Worm (Caenorhabditis elegans) whole organism, L2 larva: ENCODE data around the gene ZK488.6.

Source experiments
- C34F6.9 ChIP-seq: fragments of 150-350 bp; optimal IDR thresholded peaks from 2 replicates; lab custom pipeline; 2014; ENCODE audit warnings: missing biosample characterization, missing genetic modification characterization
- R02D3.7 ChIP-seq: fragments of 150-350 bp; optimal IDR thresholded peaks from 2 replicates; lab custom pipeline; 2014; ENCODE audit warnings: missing biosample characterization, missing genetic modification characterization
- Y55F3AM.14 ChIP-seq: fragments of 200-800 bp; sonication (Bioruptor generic); optimal IDR thresholded peaks from 2 replicates; lab custom pipeline; 2018; ENCODE audit warnings: mild to moderate bottlenecking, missing genetic modification characterization, missing compliant biosample characterization
- ZK546.5 ChIP-seq: sonication (generic microtip); optimal IDR thresholded peaks from 2 replicates; lab custom pipeline; 2017; ENCODE audit warnings: missing biosample characterization, missing genetic modification characterization
- alr-1 ChIP-seq: fragments of 150-350 bp; optimal IDR thresholded peaks from 2 replicates; lab custom pipeline; 2014; ENCODE audit warnings: missing biosample characterization, missing genetic modification characterization
- aly-2 ChIP-seq: fragments of 150-350 bp; optimal IDR thresholded peaks from 2 replicates; lab custom pipeline; 2014; ENCODE audit warnings: missing biosample characterization, missing genetic modification characterization
- ama-1 ChIP-seq: fragments of 150-350 bp; optimal IDR thresholded peaks from 2 replicates; lab custom pipeline; 2018; ENCODE audit warnings: inconsistent platforms
- blmp-1 ChIP-seq: sonication (generic microtip); optimal IDR thresholded peaks from 2 replicates; lab custom pipeline; 2017; ENCODE audit warnings: missing genetic modification characterization, mild to moderate bottlenecking, missing compliant biosample characterization, antibody characterized with exemption, moderate library complexity; ENCODE audit not compliant: insufficient read depth
- ceh-82 ChIP-seq: fragments of 150-350 bp; optimal IDR thresholded peaks from 2 replicates; lab custom pipeline; 2014; ENCODE audit warnings: missing biosample characterization, missing genetic modification characterization
- crh-2 ChIP-seq: sonication (generic microtip); optimal IDR thresholded peaks from 2 replicates; lab custom pipeline; 2017; ENCODE audit warnings: missing biosample characterization, missing genetic modification characterization
- dmd-4 ChIP-seq: sonication (generic microtip); optimal IDR thresholded peaks from 2 replicates; lab custom pipeline; 2017; ENCODE audit warnings: missing biosample characterization, missing genetic modification characterization
- egl-27 ChIP-seq: sonication (generic microtip); optimal IDR thresholded peaks from 3 replicates; lab custom pipeline; 2017; ENCODE audit warnings: missing biosample characterization, missing genetic modification reagents, missing genetic modification characterization
- elt-1 ChIP-seq: fragments of 150-350 bp; optimal IDR thresholded peaks from 2 replicates; lab custom pipeline; 2014; ENCODE audit warnings: missing biosample characterization, missing genetic modification characterization
- elt-3 ChIP-seq: sonication (generic microtip); optimal IDR thresholded peaks from 2 replicates; lab custom pipeline; 2017; ENCODE audit warnings: missing biosample characterization, missing genetic modification characterization
- fos-1 ChIP-seq: fragments of 150-350 bp; optimal IDR thresholded peaks from 2 replicates; lab custom pipeline; 2014; ENCODE audit warnings: missing biosample characterization, missing genetic modification characterization
- lin-11 ChIP-seq: fragments of 150-350 bp; sonication (generic microtip); optimal IDR thresholded peaks from 2 replicates; lab custom pipeline; 2014; ENCODE audit warnings: missing biosample characterization, missing genetic modification characterization, inconsistent platforms, mixed read lengths
- lin-13 ChIP-seq: fragments of 150-350 bp; optimal IDR thresholded peaks from 2 replicates; lab custom pipeline; 2014; ENCODE audit warnings: missing biosample characterization, missing genetic modification reagents, missing genetic modification characterization
- lin-39 ChIP-seq: fragments of 150-350 bp; optimal IDR thresholded peaks from 2 replicates; lab custom pipeline; 2014; ENCODE audit warnings: missing biosample characterization, missing genetic modification reagents, missing genetic modification characterization
- lsy-2 ChIP-seq, 2 experiments: fragments of 150-350 bp in 1 of 2; sonication (generic microtip) in 1 of 2; optimal IDR thresholded peaks; 2 replicates each; lab custom pipeline; 2014 to 2017; ENCODE audit warnings: missing biosample characterization in 2 of 2, missing genetic modification characterization in 2 of 2
- mab-5 ChIP-seq: fragments of 150-350 bp; optimal IDR thresholded peaks from 2 replicates; lab custom pipeline; 2014; ENCODE audit warnings: missing biosample characterization, missing genetic modification characterization
- mbf-1 ChIP-seq: sonication (generic microtip); optimal IDR thresholded peaks from 2 replicates; lab custom pipeline; 2017; ENCODE audit warnings: missing biosample characterization, missing genetic modification characterization
- mdl-1 ChIP-seq, 2 experiments: fragments of 150-350 bp in 1 of 2; sonication (generic microtip) in 1 of 2; optimal IDR thresholded peaks; 2 replicates each; lab custom pipeline; 2017; ENCODE audit warnings: missing biosample characterization in 2 of 2, missing genetic modification characterization in 2 of 2
- nhr-10 ChIP-seq: sonication (generic microtip); optimal IDR thresholded peaks from 2 replicates; lab custom pipeline; 2017; ENCODE audit warnings: missing biosample characterization, missing genetic modification characterization
- nhr-11 ChIP-seq: fragments of 150-350 bp; optimal IDR thresholded peaks from 2 replicates; lab custom pipeline; 2014; ENCODE audit warnings: missing biosample characterization, missing genetic modification characterization
- nhr-12 ChIP-seq: fragments of 150-350 bp; optimal IDR thresholded peaks from 2 replicates; lab custom pipeline; 2014; ENCODE audit warnings: missing biosample characterization, missing genetic modification characterization
- nhr-21 ChIP-seq: fragments of 150-350 bp; optimal IDR thresholded peaks from 2 replicates; lab custom pipeline; 2014; ENCODE audit warnings: missing biosample characterization, missing genetic modification characterization
- nhr-23 ChIP-seq: fragments of 150-350 bp; optimal IDR thresholded peaks from 2 replicates; lab custom pipeline; 2014; ENCODE audit warnings: missing biosample characterization, missing genetic modification reagents, missing genetic modification characterization
- nhr-25 ChIP-seq: fragments of 150-350 bp; sonication (generic microtip); optimal IDR thresholded peaks from 3 replicates; lab custom pipeline; 2014; ENCODE audit warnings: missing biosample characterization, missing genetic modification characterization
- nhr-6 ChIP-seq: fragments of 150-350 bp; optimal IDR thresholded peaks from 2 replicates; lab custom pipeline; 2014; ENCODE audit warnings: missing biosample characterization, missing genetic modification characterization
- nhr-77 ChIP-seq: fragments of 150-350 bp; optimal IDR thresholded peaks from 2 replicates; lab custom pipeline; 2014; ENCODE audit warnings: missing biosample characterization, missing genetic modification characterization
- sem-4 ChIP-seq: fragments of 150-350 bp; optimal IDR thresholded peaks from 2 replicates; lab custom pipeline; 2014; ENCODE audit warnings: missing biosample characterization, missing genetic modification reagents, missing genetic modification characterization
- skn-1 ChIP-seq: sonication (generic microtip); optimal IDR thresholded peaks from 2 replicates; lab custom pipeline; 2017; ENCODE audit warnings: missing biosample characterization, missing genetic modification characterization
- sma-9 ChIP-seq, 2 experiments: fragments of 150-350 bp in 1 of 2; sonication (generic microtip) in 1 of 2; optimal IDR thresholded peaks; 2 replicates each; lab custom pipeline; 2014 to 2016; ENCODE audit warnings: missing genetic modification characterization in 2 of 2, mild to moderate bottlenecking in 1 of 2, missing biosample characterization in 1 of 2, missing compliant biosample characterization in 1 of 2, missing genetic modification reagents in 1 of 2, moderate library complexity in 1 of 2
- snpc-4 ChIP-seq: fragments of 150-350 bp; optimal IDR thresholded peaks from 2 replicates; lab custom pipeline; 2014; ENCODE audit warnings: missing biosample characterization, missing genetic modification characterization
- unc-39 ChIP-seq: fragments of 150-350 bp; optimal IDR thresholded peaks from 2 replicates; lab custom pipeline; 2014; ENCODE audit warnings: missing biosample characterization, missing genetic modification characterization
- unc-55 ChIP-seq: fragments of 150-350 bp; sonication (generic microtip); optimal IDR thresholded peaks from 3 replicates; lab custom pipeline; 2014; ENCODE audit warnings: missing biosample characterization, missing genetic modification reagents, missing genetic modification characterization
- unc-62 ChIP-seq: fragments of 150-350 bp; optimal IDR thresholded peaks from 2 replicates; lab custom pipeline; 2014; ENCODE audit warnings: missing biosample characterization, missing genetic modification reagents, missing genetic modification characterization
- ztf-1 ChIP-seq: fragments of 200-800 bp; sonication (Bioruptor generic); conservative IDR thresholded peaks from 2 replicates; pipeline ENCODE4 v1.3.6; 2022; ENCODE audit warnings: missing genetic modification characterization, missing compliant biosample characterization
- ztf-11 ChIP-seq: sonication (generic microtip); optimal IDR thresholded peaks from 2 replicates; lab custom pipeline; 2017; ENCODE audit warnings: missing biosample characterization, missing genetic modification characterization
- ztf-4 ChIP-seq: fragments of 150-350 bp; optimal IDR thresholded peaks from 2 replicates; lab custom pipeline; 2014; ENCODE audit warnings: missing biosample characterization, missing genetic modification characterization

The ZK488.6 gene

DNA sequence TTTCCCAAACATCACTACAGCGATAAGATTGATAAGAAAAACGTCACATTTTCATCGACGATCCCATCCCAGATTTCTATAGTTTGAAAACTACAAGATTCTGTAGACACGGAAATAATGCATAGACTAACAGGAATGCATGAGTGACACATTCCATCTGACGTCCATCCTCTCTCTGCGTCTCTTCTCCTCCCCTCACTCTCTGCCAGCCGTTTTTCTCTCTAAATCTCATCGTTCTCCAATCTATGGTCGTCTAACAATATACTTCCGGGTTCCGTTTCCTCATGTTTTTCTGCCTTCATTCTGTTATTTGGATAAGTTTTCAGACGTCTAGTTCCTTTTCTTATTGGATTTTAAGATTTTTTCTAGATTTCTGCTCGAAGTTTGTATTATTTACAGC lies 28.8 kb downstream of the ZK488.6 start, which contains the start of gene F48G7.4 (continued):
- TF ChIP-seq lin-13 (GFP tag; lab: Kevin White, UChicago) (peak; percentile 44), fos-1 (tag; lab: Kevin White, UChicago) (peak; percentile 79), dmd-4 (no peak), nhr-25 (tag; lab: Kevin White, UChicago) (peak; percentile 51), C34F6.9 (tag; lab: Kevin White, UChicago) (peak; percentile 88), aly-2 (tag; lab: Kevin White, UChicago) (no peak), nhr-77 (tag; lab: Kevin White, UChicago) (no peak), nhr-21 (tag; lab: Kevin White, UChicago) (peak; percentile 53), ceh-82 (tag; lab: Kevin White, UChicago) (no peak), blmp-1 (no peak), ZK546.5 (no peak), mbf-1 (tag; lab: Kevin White, UChicago) (no peak), elt-1 (tag; lab: Kevin White, UChicago) (no peak), ztf-4 (tag; lab: Kevin White, UChicago) (peak; percentile 25), unc-55 (GFP tag; lab: Kevin White, UChicago) (peak; percentile 92), ztf-1 (no peak), skn-1 (tag; lab: Kevin White, UChicago) (no peak), Y55F3AM.14 (peak; percentile 68), nhr-12 (tag; lab: Kevin White, UChicago) (no peak), crh-2 (tag; lab: Kevin White, UChicago) (peak; percentile 67), alr-1 (tag; lab: Kevin White, UChicago) (no peak), R02D3.7 (tag; lab: Kevin White, UChicago) (no peak), ama-1 (lab: Kevin White, UChicago) (no peak), nhr-6 (tag; lab: Kevin White, UChicago) (peak; percentile 87), sma-9 (GFP tag; optimal IDR thresholded peaks at IDR 0.05; lab: Kevin White, UChicago) (peak; percentile 91), sma-9 (tag; optimal IDR thresholded peaks at IDR 0.05; lab: Kevin White, UChicago) (no peak), nhr-10 (tag; lab: Kevin White, UChicago) (no peak), mab-5 (peak; percentile 8), snpc-4 (tag; lab: Kevin White, UChicago) (peak; percentile 32)

DNA sequence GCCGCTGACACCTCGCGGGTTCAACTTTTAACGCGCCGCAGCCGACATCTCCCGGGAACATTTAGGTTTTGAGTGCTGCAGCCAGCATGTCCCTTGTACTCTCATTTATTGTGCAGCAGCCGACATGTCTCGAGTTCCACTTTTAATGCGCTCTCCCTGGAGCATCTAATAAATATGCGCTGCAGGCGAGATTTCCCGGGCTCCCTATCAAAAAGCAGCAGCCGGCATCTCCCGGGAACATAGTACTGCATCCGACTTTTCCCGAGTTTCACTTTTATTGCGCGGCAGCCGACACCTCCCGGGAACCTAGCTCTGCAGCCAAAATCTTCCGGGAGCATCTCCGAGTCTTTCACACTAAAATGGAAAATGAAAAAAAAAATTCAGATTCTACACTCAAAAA lies 30.7 kb downstream of the ZK488.6 start:
- TF ChIP-seq ama-1 (lab: Kevin White, UChicago) (no peak), egl-27 (tag; lab: Kevin White, UChicago) (no peak), nhr-77 (tag; lab: Kevin White, UChicago) (no peak), nhr-21 (tag; lab: Kevin White, UChicago) (no peak), nhr-23 (no peak), unc-55 (GFP tag; lab: Kevin White, UChicago) (no peak), unc-62 (GFP tag; lab: Kevin White, UChicago) (no peak), elt-3 (tag; lab: Kevin White, UChicago) (no peak), fos-1 (tag; lab: Kevin White, UChicago) (no peak)

DNA sequence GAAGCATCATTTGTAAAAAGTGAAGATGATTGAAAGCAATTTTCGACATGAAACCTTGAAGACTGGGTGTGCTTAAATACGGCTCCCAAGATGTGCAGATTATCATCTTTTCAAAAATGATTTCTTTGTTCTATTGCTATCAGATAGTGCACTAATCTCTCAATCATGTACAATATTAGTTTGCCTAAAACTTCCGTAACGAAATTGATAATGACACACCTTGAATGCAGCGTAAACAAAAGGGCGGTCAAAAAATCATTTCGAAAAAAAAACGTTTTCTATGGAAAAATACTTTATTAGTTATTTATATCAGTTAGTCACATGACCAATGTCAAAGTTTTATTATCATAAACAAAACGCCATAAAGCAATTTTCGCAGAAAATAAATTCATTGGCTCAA lies 32.6 kb downstream of the ZK488.6 start, which contains the start of gene F48G7.5:
F48G7.5 (minus strand) TSS at position 34 of the 400 bp plus-strand sequence.
- no peak for TF ChIP-seq nhr-10 (tag; lab: Kevin White, UChicago)
- TF ChIP-seq Y55F3AM.14, result no peak
- no peak for TF ChIP-seq elt-1 (tag; lab: Kevin White, UChicago)
- no peak for TF ChIP-seq mbf-1 (tag; lab: Kevin White, UChicago)
- TF ChIP-seq lin-39 (tag; lab: Kevin White, UChicago), result no peak
- TF ChIP-seq nhr-25 (tag; lab: Kevin White, UChicago), result no peak
- TF ChIP-seq mdl-1 (tag; optimal IDR thresholded peaks at IDR 0.05; lab: Kevin White, UChicago), result no peak
- no peak for TF ChIP-seq sem-4 (tag; lab: Kevin White, UChicago)
- TF ChIP-seq egl-27 (tag; lab: Kevin White, UChicago), result no peak
- no peak for TF ChIP-seq blmp-1

DNA sequence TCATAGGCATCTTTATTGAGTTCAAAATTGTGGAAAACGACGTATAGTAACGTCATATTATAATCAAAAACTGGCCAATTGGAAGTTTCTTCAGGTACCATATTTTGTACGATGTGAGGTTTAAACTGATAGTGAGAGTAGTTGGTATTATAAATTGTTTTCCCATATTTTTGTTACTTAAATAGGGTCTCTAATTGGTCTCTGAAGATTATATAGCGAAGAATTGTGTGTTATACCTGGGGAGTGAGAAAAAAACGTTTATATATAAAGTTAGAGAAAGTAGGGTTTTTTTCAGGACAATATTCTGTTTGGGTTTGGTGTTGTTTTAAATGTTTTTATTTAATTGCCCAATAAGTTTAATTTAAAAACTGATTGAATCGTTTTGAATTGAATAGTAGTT lies 34.6 kb downstream of the ZK488.6 start, which contains the start of gene srt-17:
srt-17 (minus strand) TSS at position 101 of the 400 bp plus-strand sequence.
- TF ChIP-seq lin-11 (tag; lab: Kevin White, UChicago), result no peak
- no peak for TF ChIP-seq C34F6.9 (tag; lab: Kevin White, UChicago)
- no peak for TF ChIP-seq unc-39
- no peak for TF ChIP-seq ztf-11
- TF ChIP-seq mdl-1 (tag; optimal IDR thresholded peaks at IDR 0.05; lab: Kevin White, UChicago), result no peak
- TF ChIP-seq nhr-11, result no peak
- TF ChIP-seq crh-2 (tag; lab: Kevin White, UChicago), result no peak
- TF ChIP-seq R02D3.7 (tag; lab: Kevin White, UChicago), result no peak
- TF ChIP-seq lsy-2 (tag; optimal IDR thresholded peaks at IDR 0.05; lab: Kevin White, UChicago), result no peak
- TF ChIP-seq egl-27 (tag; lab: Kevin White, UChicago), result no peak
- no peak for TF ChIP-seq snpc-4 (tag; lab: Kevin White, UChicago)
- no peak for TF ChIP-seq Y55F3AM.14
- no peak for TF ChIP-seq unc-62 (GFP tag; lab: Kevin White, UChicago)
- no peak for TF ChIP-seq unc-55 (GFP tag; lab: Kevin White, UChicago)
